Worm (Caenorhabditis elegans) whole organism, L4/young adult: ENCODE results near the gene Y39A1A.21.

Source experiments
- W03F9.2 ChIP-seq: fragments of 150-350 bp; optimal IDR thresholded peaks from 2 replicates; lab custom pipeline; 2014; ENCODE audit warnings: missing biosample characterization, missing genetic modification characterization
- dao-5 ChIP-seq: sonication (generic microtip); optimal IDR thresholded peaks from 2 replicates; lab custom pipeline; 2016; ENCODE audit warnings: missing genotype, missing genetic modification characterization, moderate library complexity, missing compliant biosample characterization
- him-1 ChIP-seq: sonication (generic microtip); optimal IDR thresholded peaks from 2 replicates; lab custom pipeline; 2016; ENCODE audit warnings: missing genotype, missing genetic modification reagents, missing genetic modification characterization, missing compliant biosample characterization

The Y39A1A.21 gene

ce11 chrIII:10706481-10706880, 341 bp downstream of the Y39A1A.21 start:
- TF ChIP-seq dao-5 (tag; lab: Kevin White, UChicago) = no peak
- no peak for TF ChIP-seq W03F9.2 (tag; lab: Kevin White, UChicago)
- TF ChIP-seq him-1 (tag; lab: Kevin White, UChicago) = no peak

- TF ChIP-seq dao-5 (tag; lab: Kevin White, UChicago) = no peak
- TF ChIP-seq W03F9.2 (tag; lab: Kevin White, UChicago) = no peak
- no peak for TF ChIP-seq him-1 (tag; lab: Kevin White, UChicago)
These were observed 2.3 kb downstream of the Y39A1A.21 start for ce11 chrIII:10704499-10704898.

DNA sequence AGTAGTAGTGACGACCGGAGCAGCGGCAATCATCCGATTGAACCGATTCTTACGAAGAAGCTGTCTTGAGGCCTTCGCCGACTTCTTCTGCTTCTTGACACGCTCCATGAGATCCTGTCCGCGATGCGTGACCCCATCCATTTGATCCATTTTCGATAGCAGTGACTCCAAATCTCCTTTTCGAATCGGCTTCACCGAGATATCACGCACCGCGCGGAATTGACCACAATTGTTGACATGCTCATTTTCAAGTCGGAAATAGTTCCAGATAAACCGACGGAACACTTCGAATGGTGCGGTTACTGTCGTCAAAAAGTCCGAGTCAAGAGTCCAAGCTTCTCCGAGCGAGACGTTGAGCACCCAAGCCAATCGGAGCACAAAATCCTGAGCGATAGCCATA, 3.0 kb downstream of the Y39A1A.21 start:
- TF ChIP-seq him-1 (tag; lab: Kevin White, UChicago) = no peak
- no peak for TF ChIP-seq W03F9.2 (tag; lab: Kevin White, UChicago)

- no peak for TF ChIP-seq W03F9.2 (tag; lab: Kevin White, UChicago)
- no peak for TF ChIP-seq him-1 (tag; lab: Kevin White, UChicago)
- no peak for TF ChIP-seq dao-5 (tag; lab: Kevin White, UChicago)
These were observed 4.0 kb downstream of the Y39A1A.21 start for ce11 chrIII:10702805-10703204.

DNA sequence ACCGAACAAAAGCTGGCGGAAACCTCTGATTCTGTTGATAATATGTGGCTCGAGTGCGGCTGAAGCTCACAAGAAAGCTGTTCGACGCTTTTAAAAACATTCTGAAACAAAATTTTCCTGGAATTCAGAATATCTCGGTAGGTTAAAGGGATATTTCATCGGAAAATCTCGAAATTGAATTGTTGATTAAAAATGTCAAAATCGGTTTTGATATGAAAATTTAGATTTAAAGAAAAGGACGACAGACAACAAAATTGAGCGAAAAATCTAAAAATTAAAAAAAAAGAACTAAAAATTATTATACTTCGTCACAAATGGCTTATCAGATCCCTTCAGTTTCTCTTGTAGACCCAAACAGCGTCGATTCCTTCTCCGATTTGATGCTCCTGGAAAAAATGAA, 6.4 kb downstream of the Y39A1A.21 start, which contains the start of gene Y39A1A.20:
Y39A1A.20 (minus strand) TSS at position 101 of the 400 bp plus-strand sequence.
- TF ChIP-seq W03F9.2 (tag; lab: Kevin White, UChicago) (no peak), dao-5 (tag; lab: Kevin White, UChicago) (no peak), him-1 (tag; lab: Kevin White, UChicago) (no peak)

DNA sequence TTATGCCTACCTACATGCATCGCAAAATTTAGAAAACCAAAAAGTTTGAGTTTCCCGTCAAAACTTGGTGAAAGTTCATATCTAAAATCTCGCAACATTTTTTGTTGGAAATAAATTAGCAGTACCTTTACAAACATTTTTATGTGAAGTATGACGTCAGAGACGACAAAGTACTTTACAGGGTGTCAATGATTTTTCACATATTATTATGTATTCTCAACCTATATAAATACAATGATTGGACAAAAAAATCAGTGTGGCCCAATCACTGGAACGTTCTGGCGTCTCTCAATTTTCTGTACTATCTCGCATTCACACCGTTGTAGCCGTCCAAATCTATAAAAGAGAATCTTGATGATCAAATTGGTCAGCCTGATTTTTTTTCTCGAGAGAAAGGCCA, 12.5 kb downstream of the Y39A1A.21 start, which contains the start of the genes Y39A1A.18 and fmo-3:
Y39A1A.18 (minus strand) TSS at position 192 of the 400 bp plus-strand sequence.
fmo-3 (plus strand) TSS at position 388 of the 400 bp plus-strand sequence.
- TF ChIP-seq him-1 (tag; lab: Kevin White, UChicago) (no peak), dao-5 (tag; lab: Kevin White, UChicago) (no peak), W03F9.2 (tag; lab: Kevin White, UChicago) (no peak)

- TF ChIP-seq dao-5 (tag; lab: Kevin White, UChicago) = no peak
- TF ChIP-seq W03F9.2 (tag; lab: Kevin White, UChicago) = no peak
- no peak for TF ChIP-seq him-1 (tag; lab: Kevin White, UChicago)
These were observed 15.8 kb downstream of the Y39A1A.21 start, which contains the start of gene Y39A1A.17 for ce11 chrIII:10691019-10691418. Gene Y39A1A.17, minus strand, starts transcription at chrIII:10691119.

DNA sequence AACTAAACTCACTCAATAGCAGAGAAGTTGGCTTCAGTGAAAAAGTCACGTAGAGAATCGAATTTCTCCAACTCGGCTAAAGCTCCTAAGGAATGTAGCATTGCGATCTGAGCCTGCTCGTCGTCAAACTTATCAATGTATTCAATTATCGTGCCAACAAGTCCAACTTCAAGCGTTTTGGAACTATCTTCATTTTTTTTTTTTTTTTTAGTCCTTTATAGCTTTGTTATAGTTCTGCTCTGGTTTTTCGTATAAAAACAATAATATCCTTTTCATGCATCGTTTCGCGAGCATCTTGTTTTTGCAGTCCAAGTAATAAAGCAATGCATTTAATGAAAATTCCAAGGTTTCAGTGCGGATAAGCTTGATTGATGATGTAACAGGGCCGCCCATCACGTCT, 17.8 kb downstream of the Y39A1A.21 start, which contains the start of gene Y39A1A.31:
Y39A1A.31 (minus strand) TSS at position 101 of the 400 bp plus-strand sequence.
- TF ChIP-seq him-1 (tag; lab: Kevin White, UChicago) = no peak
- no peak for TF ChIP-seq W03F9.2 (tag; lab: Kevin White, UChicago)
- no peak for TF ChIP-seq dao-5 (tag; lab: Kevin White, UChicago)

DNA sequence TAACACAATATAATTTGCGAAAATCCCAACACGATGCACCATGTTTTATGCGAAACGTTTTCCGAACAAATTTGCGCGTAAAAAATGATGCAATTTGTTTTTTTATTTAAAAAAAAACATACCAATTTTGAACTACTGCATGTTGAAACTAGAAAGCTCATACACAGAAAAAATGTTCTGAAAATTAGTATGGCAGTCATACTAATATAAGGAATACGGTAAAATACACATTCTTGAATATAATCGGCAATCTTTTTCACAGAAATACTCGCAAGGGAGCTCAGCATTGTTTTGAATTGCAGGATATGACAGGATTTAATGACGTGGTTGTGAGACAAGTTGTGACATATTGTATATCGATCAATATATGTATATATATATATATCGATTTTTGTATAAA, 27.9 kb downstream of the Y39A1A.21 start, which contains the start of gene Y39A1A.16:
Y39A1A.16 (plus strand) TSS at position 301 of the 400 bp plus-strand sequence.
- TF ChIP-seq W03F9.2 (tag; lab: Kevin White, UChicago) = no peak
- no peak for TF ChIP-seq him-1 (tag; lab: Kevin White, UChicago)
- TF ChIP-seq dao-5 (tag; lab: Kevin White, UChicago) = no peak

ce11 chrIII:10671894-10672293, 34.9 kb downstream of the Y39A1A.21 start:
- TF ChIP-seq him-1 (tag; lab: Kevin White, UChicago) = no peak
- no peak for TF ChIP-seq dao-5 (tag; lab: Kevin White, UChicago)
- TF ChIP-seq W03F9.2 (tag; lab: Kevin White, UChicago) = no peak

ce11 chrIII:10666640-10667039, 40.2 kb downstream of the Y39A1A.21 start:
- TF ChIP-seq W03F9.2 (tag; lab: Kevin White, UChicago) = no peak
- no peak for TF ChIP-seq dao-5 (tag; lab: Kevin White, UChicago)
- no peak for TF ChIP-seq him-1 (tag; lab: Kevin White, UChicago)

ce11 chrIII:10661292-10661691, 45.5 kb downstream of the Y39A1A.21 start:
- TF ChIP-seq dao-5 (tag; lab: Kevin White, UChicago) = no peak
- TF ChIP-seq W03F9.2 (tag; lab: Kevin White, UChicago) = no peak
- no peak for TF ChIP-seq him-1 (tag; lab: Kevin White, UChicago)

- TF ChIP-seq dao-5 (tag; lab: Kevin White, UChicago) = no peak
- TF ChIP-seq W03F9.2 (tag; lab: Kevin White, UChicago) = no peak
- TF ChIP-seq him-1 (tag; lab: Kevin White, UChicago) = no peak
These were observed 48.4 kb downstream of the Y39A1A.21 start for ce11 chrIII:10658394-10658793.

- TF ChIP-seq him-1 (tag; lab: Kevin White, UChicago) (no peak), dao-5 (tag; lab: Kevin White, UChicago) (no peak), W03F9.2 (tag; lab: Kevin White, UChicago) (no peak)
These were observed 49.2 kb downstream of the Y39A1A.21 start for ce11 chrIII:10657661-10658060.
